Fruit fly (Drosophila melanogaster): ENCODE measurements around the gene Apc2.
A peak's percentile ranks its signal among the peaks of the same experiment; 100 is the strongest.

The Apc2 gene

dm6 chr3R:24142971-24143370 lies 20.8 kb upstream of the Apc2 start (continued):
- TF ChIP-seq esg (GFP tag; conservative IDR thresholded peaks at IDR 0.05), result peak; percentile 31; the same call in 1 of the 2 replicates
- TF ChIP-seq Dfd (GFP tag; optimal IDR thresholded peaks at IDR 0.05), result no peak
- peak; percentile 4 for TF ChIP-seq CG17802 (tag; optimal IDR thresholded peaks at IDR 0.05)
- TF ChIP-seq CG1529 (GFP tag; optimal IDR thresholded peaks at IDR 0.05), result no peak
- TF ChIP-seq CG5245 (GFP tag; optimal IDR thresholded peaks at IDR 0.05), result peak; percentile 18
- TF ChIP-seq CG6254 (GFP tag; optimal IDR thresholded peaks at IDR 0.05), result no peak
- TF ChIP-seq Oaz (GFP tag; IDR thresholded peaks at IDR 0.05), result no peak
- TF ChIP-seq Elba2 (GFP tag; optimal IDR thresholded peaks at IDR 0.05), result no peak
- peak; percentile 7 for TF ChIP-seq Ssrp (tag; optimal IDR thresholded peaks at IDR 0.05)
- TF ChIP-seq cato (GFP tag; optimal IDR thresholded peaks at IDR 0.05; ENCODE audit: borderline replicate concordance), result no peak
- TF ChIP-seq sc (optimal IDR thresholded peaks at IDR 0.05), result no peak
- no peak for TF ChIP-seq sc (GFP tag; optimal IDR thresholded peaks at IDR 0.05)
- no peak for TF ChIP-seq CG8765 (GFP tag; IDR thresholded peaks at IDR 0.05)
- peak; percentile 49 for TF ChIP-seq CG17359 (tag; optimal IDR thresholded peaks at IDR 0.05)
- TF ChIP-seq CG2712 (tag; optimal IDR thresholded peaks at IDR 0.05), result peak; percentile 58
- peak; percentile 15 for TF ChIP-seq ewg (GFP tag; optimal IDR thresholded peaks at IDR 0.05)
- TF ChIP-seq CG2678 (tag; optimal IDR thresholded peaks at IDR 0.05), result peak; percentile 47
- TF ChIP-seq ara (GFP tag; IDR thresholded peaks at IDR 0.05), result no peak
- TF ChIP-seq Xbp1 (GFP tag; optimal IDR thresholded peaks at IDR 0.05), result peak; percentile 24
- peak; percentile 15 for TF ChIP-seq CG4424 (GFP tag; optimal IDR thresholded peaks at IDR 0.05)
- TF ChIP-seq unc-4 (GFP tag; IDR thresholded peaks at IDR 0.05; ENCODE audit: partially characterized antibody), result no peak
- TF ChIP-seq zen2 (GFP tag; IDR thresholded peaks at IDR 0.05; ENCODE audit: partially characterized antibody), result no peak
- TF ChIP-seq Hr3 (GFP tag; optimal IDR thresholded peaks at IDR 0.05), result no peak
- no peak for TF ChIP-seq CG13287 (GFP tag; IDR thresholded peaks at IDR 0.05; ENCODE audit: partially characterized antibody)
- 0 out of 2 replicates have a peak, but pooled peaks have one; percentile 30 for TF ChIP-seq ttk (GFP tag; IDR thresholded peaks at IDR 0.05)
- peak; percentile 36 for TF ChIP-seq CG12391 (tag; optimal IDR thresholded peaks at IDR 0.05)
- peak; percentile 81 for TF ChIP-seq nom (GFP tag; optimal IDR thresholded peaks at IDR 0.05)
- TF ChIP-seq ems (GFP tag; optimal IDR thresholded peaks at IDR 0.05), result peak; percentile 0
- no peak for TF ChIP-seq exex (tag; optimal IDR thresholded peaks at IDR 0.05)
- TF ChIP-seq klu (GFP tag; IDR thresholded peaks at IDR 0.05), result no peak
- TF ChIP-seq dmrt99B (tag; optimal IDR thresholded peaks at IDR 0.05), result peak; percentile 65
- peak; percentile 23 for TF ChIP-seq ind (GFP tag; optimal IDR thresholded peaks at IDR 0.05)
- no peak for TF ChIP-seq CG15073 (GFP tag; optimal IDR thresholded peaks at IDR 0.05)
- no peak for TF ChIP-seq CG10431 (GFP tag; optimal IDR thresholded peaks at IDR 0.05)
- no peak for TF ChIP-seq CrebB (tag; optimal IDR thresholded peaks at IDR 0.05)
- peak; percentile 5 for TF ChIP-seq CG9609 (GFP tag; optimal IDR thresholded peaks at IDR 0.05)
- peak; percentile 60 for TF ChIP-seq gem (tag; optimal IDR thresholded peaks at IDR 0.05)

DNA sequence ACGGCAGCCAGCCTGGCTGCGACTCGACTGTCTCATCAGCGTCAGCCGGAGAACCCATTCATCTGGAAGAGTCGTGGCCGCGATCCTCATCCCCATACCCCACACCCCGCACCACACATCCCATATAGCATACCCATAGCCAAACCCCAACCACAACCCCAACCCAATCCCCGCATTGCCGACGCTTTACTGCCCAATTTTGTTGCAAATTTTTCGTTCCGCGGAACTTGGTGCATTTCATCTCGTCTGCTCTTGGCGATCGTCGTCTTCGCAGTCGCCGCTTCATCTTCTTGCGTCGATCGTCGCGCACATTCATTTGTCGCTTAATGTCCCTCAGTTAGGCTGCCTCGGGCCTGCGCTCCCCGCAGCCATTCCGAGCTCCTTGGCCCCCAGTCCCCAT lies 20.4 kb upstream of the Apc2 start:
- TF ChIP-seq Ets65A (GFP tag) (peak; percentile 57), Chrac-16 (GFP tag; optimal IDR thresholded peaks at IDR 0.05) (no peak)

dm6 chr3R:24143779-24144178 lies 20.0 kb upstream of the Apc2 start:
- TF ChIP-seq Mes4 (GFP tag; optimal IDR thresholded peaks at IDR 0.05) (no peak), Drgx (GFP tag; IDR thresholded peaks at IDR 0.05) (peak; percentile 31; the same call in 1 of the 2 replicates), bsh (GFP tag; optimal IDR thresholded peaks at IDR 0.05) (peak in 1 of 2 experiments; percentile 48)

Data from whole organism, embryonic.